Worm (Caenorhabditis elegans): ENCODE results near the gene papl-1.

papl-1 gene

ce11 chrV:12708305-12708704 lies 51.3 kb downstream of the papl-1 start, which contains the start of gene R11D1.2:
TSS of gene R11D1.2 (plus strand) at chrV:12708605.
- TF ChIP-seq dao-5 (tag; optimal IDR thresholded peaks at IDR 0.05) = no peak

Measured in whole organism, L4/young adult.